Worm (Caenorhabditis elegans): Measurements from ENCODE around the gene fil-2.

fil-2 gene

ce11 chrV:6270552-6270951 lies 8.3 kb upstream of the fil-2 start, which contains the start of gene F31F7.2:
Gene F31F7.2, plus strand, starts transcription at chrV:6270852.
- TF ChIP-seq mab-5 (tag; optimal IDR thresholded peaks at IDR 0.05) (no peak), ceh-43 (GFP tag; optimal IDR thresholded peaks at IDR 0.05) (no peak), unc-120 (tag; optimal IDR thresholded peaks at IDR 0.05; ENCODE audit: poor library complexity, severe bottlenecking) (no peak), nhr-12 (tag; optimal IDR thresholded peaks at IDR 0.05) (no peak), elt-3 (tag; optimal IDR thresholded peaks at IDR 0.05) (no peak), tbx-8 (GFP tag; optimal IDR thresholded peaks at IDR 0.05) (no peak), unc-39 (tag; optimal IDR thresholded peaks at IDR 0.05) (no peak), mls-2 (tag; optimal IDR thresholded peaks at IDR 0.05) (no peak), mep-1 (tag; optimal IDR thresholded peaks at IDR 0.05) (no peak), sem-2 (GFP tag; optimal IDR thresholded peaks at IDR 0.05) (no peak), nhr-2 (tag; optimal IDR thresholded peaks at IDR 0.05) (no peak), sptf-1 (tag; optimal IDR thresholded peaks at IDR 0.05) (no peak), nhr-76 (tag; optimal IDR thresholded peaks at IDR 0.05) (no peak)

- TF ChIP-seq ztf-11 (tag; optimal IDR thresholded peaks at IDR 0.05) (no peak), sem-2 (GFP tag; optimal IDR thresholded peaks at IDR 0.05) (no peak), elt-1 (tag; optimal IDR thresholded peaks at IDR 0.05; ENCODE audit: borderline replicate concordance, insufficient read depth) (no peak), M03D4.4 (tag; optimal IDR thresholded peaks at IDR 0.05) (no peak), nhr-28 (tag; optimal IDR thresholded peaks at IDR 0.05) (no peak), mep-1 (tag; optimal IDR thresholded peaks at IDR 0.05) (no peak), drap-1 (GFP tag; optimal IDR thresholded peaks at IDR 0.05) (no peak), lin-32 (GFP tag; optimal IDR thresholded peaks at IDR 0.05) (no peak), nhr-76 (tag; optimal IDR thresholded peaks at IDR 0.05) (no peak), zip-8 (tag; optimal IDR thresholded peaks at IDR 0.05) (no peak), ces-1 (GFP tag; optimal IDR thresholded peaks at IDR 0.05) (no peak), cnd-1 (tag; optimal IDR thresholded peaks at IDR 0.05) (no peak)
Measured at ce11 chrV:6275209-6275608, 3.6 kb upstream of the fil-2 start.

ce11 chrV:6276205-6276604 lies 2.6 kb upstream of the fil-2 start, which contains the start of gene F31F7.1:
Gene F31F7.1, plus strand, starts transcription at chrV:6276439.
- no peak for TF ChIP-seq cnd-1 (tag; optimal IDR thresholded peaks at IDR 0.05)
- no peak for TF ChIP-seq unc-62 (GFP tag; optimal IDR thresholded peaks at IDR 0.05)
- TF ChIP-seq nhr-2 (tag; optimal IDR thresholded peaks at IDR 0.05) = no peak
- TF ChIP-seq mls-2 (tag; optimal IDR thresholded peaks at IDR 0.05) = no peak

ce11 chrV:6277178-6277834 lies 1.5 kb upstream of the fil-2 start:
- TF ChIP-seq elt-3 (tag; optimal IDR thresholded peaks at IDR 0.05) = no peak
- TF ChIP-seq sptf-1 (tag; optimal IDR thresholded peaks at IDR 0.05) = no peak
- no peak for TF ChIP-seq nhr-28 (tag; optimal IDR thresholded peaks at IDR 0.05)
- no peak for TF ChIP-seq blmp-1 (tag; optimal IDR thresholded peaks at IDR 0.05)
- no peak for TF ChIP-seq unc-120 (tag; optimal IDR thresholded peaks at IDR 0.05; ENCODE audit: poor library complexity, severe bottlenecking)
- no peak for TF ChIP-seq unc-39 (tag; optimal IDR thresholded peaks at IDR 0.05)
- no peak for TF ChIP-seq mls-2 (tag; optimal IDR thresholded peaks at IDR 0.05)
- TF ChIP-seq mab-5 (tag; optimal IDR thresholded peaks at IDR 0.05) = no peak
- TF ChIP-seq lin-13 (tag; optimal IDR thresholded peaks at IDR 0.05) = no peak
- TF ChIP-seq ztf-11 (tag; optimal IDR thresholded peaks at IDR 0.05) = no peak
- TF ChIP-seq cnd-1 (tag; optimal IDR thresholded peaks at IDR 0.05) = no peak
- no peak for TF ChIP-seq M03D4.4 (tag; optimal IDR thresholded peaks at IDR 0.05)
- no peak for TF ChIP-seq ceh-43 (GFP tag; optimal IDR thresholded peaks at IDR 0.05)
- no peak for TF ChIP-seq zip-8 (tag; optimal IDR thresholded peaks at IDR 0.05)
- TF ChIP-seq tbx-8 (GFP tag; optimal IDR thresholded peaks at IDR 0.05) = no peak
- TF ChIP-seq elt-1 (tag; optimal IDR thresholded peaks at IDR 0.05; ENCODE audit: borderline replicate concordance, insufficient read depth) = no peak
- TF ChIP-seq ham-2 (GFP tag; optimal IDR thresholded peaks at IDR 0.05) = no peak
- no peak for TF ChIP-seq ces-1 (GFP tag; optimal IDR thresholded peaks at IDR 0.05)

- TF ChIP-seq elt-3 (tag; optimal IDR thresholded peaks at IDR 0.05) = no peak
Measured at ce11 chrV:6280067-6280466, 1.2 kb downstream of the fil-2 start.

ce11 chrV:6281175-6281574 lies 2.3 kb downstream of the fil-2 start, which contains the start of the genes K12B6.4 and spe-49:
Gene K12B6.4, minus strand, starts transcription at chrV:6281275.
Gene spe-49, plus strand, starts transcription at chrV:6281359.
- TF ChIP-seq nhr-28 (tag; optimal IDR thresholded peaks at IDR 0.05) (no peak), mab-5 (tag; optimal IDR thresholded peaks at IDR 0.05) (no peak), mls-2 (tag; optimal IDR thresholded peaks at IDR 0.05) (no peak), tbx-8 (GFP tag; optimal IDR thresholded peaks at IDR 0.05) (no peak), elt-3 (tag; optimal IDR thresholded peaks at IDR 0.05) (no peak), M03D4.4 (tag; optimal IDR thresholded peaks at IDR 0.05) (no peak), sptf-1 (tag; optimal IDR thresholded peaks at IDR 0.05) (no peak), ham-2 (GFP tag; optimal IDR thresholded peaks at IDR 0.05) (no peak), elt-1 (tag; optimal IDR thresholded peaks at IDR 0.05; ENCODE audit: borderline replicate concordance, insufficient read depth) (no peak), ces-1 (GFP tag; optimal IDR thresholded peaks at IDR 0.05) (no peak)
